Worm (Caenorhabditis elegans) whole organism, L4 larva: ENCODE measurements around the gene hum-4.
A peak's percentile ranks its signal among the peaks of the same experiment; 100 is the strongest.

Experiments
- aha-1 ChIP-seq: fragments of 150-350 bp; peaks from one replicate; lab custom pipeline; 2014; ENCODE audit warnings: missing biosample characterization, missing genetic modification characterization
- aly-2 ChIP-seq: sonication (generic microtip); optimal IDR thresholded peaks from 2 replicates; lab custom pipeline; 2018; ENCODE audit warnings: missing biosample characterization, missing genetic modification characterization
- ama-1 ChIP-seq: fragments of 150-350 bp; optimal IDR thresholded peaks from 2 replicates; lab custom pipeline; 2014; ENCODE audit warnings: inconsistent platforms, mixed read lengths
- nhr-237 ChIP-seq: sonication (generic microtip); optimal IDR thresholded peaks from 2 replicates; lab custom pipeline; 2017; ENCODE audit warnings: missing biosample characterization, missing genetic modification characterization
- nhr-28 ChIP-seq: fragments of 150-350 bp; optimal IDR thresholded peaks from 2 replicates; lab custom pipeline; 2014; ENCODE audit warnings: missing biosample characterization, missing genetic modification characterization
- skn-1 ChIP-seq: fragments of 150-350 bp; optimal IDR thresholded peaks from 2 replicates; lab custom pipeline; 2014; ENCODE audit warnings: missing biosample characterization, missing genetic modification characterization

- TF ChIP-seq nhr-28 (no peak), nhr-237 (no peak), skn-1 (tag; lab: Kevin White, UChicago) (no peak), aly-2 (no peak), ama-1 (lab: Kevin White, UChicago) (no peak), aha-1 (tag; lab: Kevin White, UChicago) (peak; percentile 94)
These were observed 42.4 kb upstream of the hum-4 start for ce11 chrX:11475780-11476179.
